Worm (Caenorhabditis elegans): ENCODE results near the gene tomm-20.
A peak's percentile ranks its signal among the peaks of the same experiment; 100 is the strongest.

ce11 chrV:12300780-12301460 is 42.3 kb downstream of the tomm-20 start:
- no peak for TF ChIP-seq nhr-11 (tag; optimal IDR thresholded peaks at IDR 0.05)
- no peak for TF ChIP-seq fos-1 (tag; optimal IDR thresholded peaks at IDR 0.05)
- no peak for TF ChIP-seq lin-39 (tag; optimal IDR thresholded peaks at IDR 0.05)
- TF ChIP-seq jun-1 (tag; optimal IDR thresholded peaks at IDR 0.05): no peak
- TF ChIP-seq unc-62 (GFP tag; optimal IDR thresholded peaks at IDR 0.05): no peak
- no peak for TF ChIP-seq ztf-4 (tag; optimal IDR thresholded peaks at IDR 0.05)
- no peak for TF ChIP-seq ceh-82 (tag; optimal IDR thresholded peaks at IDR 0.05)
- TF ChIP-seq nhr-76 (tag; optimal IDR thresholded peaks at IDR 0.05): no peak
- no peak for TF ChIP-seq egl-27 (tag; optimal IDR thresholded peaks at IDR 0.05)
- TF ChIP-seq nhr-25 (tag; optimal IDR thresholded peaks at IDR 0.05): peak; percentile 6
- no peak for TF ChIP-seq ceh-9 (tag; optimal IDR thresholded peaks at IDR 0.05)
- no peak for TF ChIP-seq mdl-1 (tag; optimal IDR thresholded peaks at IDR 0.05)

All from whole organism, L3 larva.